Fruit fly (Drosophila melanogaster): ENCODE results near the gene ergic53.

The ergic53 gene

dm6 chr3L:8528546-8528945 is 6.2 kb upstream of the ergic53 start:
- TF ChIP-seq CG8478 (optimal IDR thresholded peaks at IDR 0.05), result no peak
- TF ChIP-seq CTCF (optimal IDR thresholded peaks at IDR 0.05), result no peak

- TF ChIP-seq CG8478 (optimal IDR thresholded peaks at IDR 0.05) (no peak), CTCF (optimal IDR thresholded peaks at IDR 0.05) (no peak)
These were observed 5.1 kb upstream of the ergic53 start for dm6 chr3L:8529701-8530100.

- no peak for TF ChIP-seq CG8478 (optimal IDR thresholded peaks at IDR 0.05)
- no peak for TF ChIP-seq CTCF (optimal IDR thresholded peaks at IDR 0.05)
These were observed 1.6 kb downstream of the ergic53 start for dm6 chr3L:8536387-8536786.

- TF ChIP-seq CTCF (optimal IDR thresholded peaks at IDR 0.05) (no peak), CG8478 (optimal IDR thresholded peaks at IDR 0.05) (no peak)
These were observed 3.6 kb downstream of the ergic53 start for dm6 chr3L:8538355-8538754.

dm6 chr3L:8540509-8540908 is 5.7 kb downstream of the ergic53 start:
- TF ChIP-seq CG8478 (optimal IDR thresholded peaks at IDR 0.05) (no peak), CTCF (optimal IDR thresholded peaks at IDR 0.05) (no peak)

- TF ChIP-seq CG8478 (optimal IDR thresholded peaks at IDR 0.05) (no peak), CTCF (optimal IDR thresholded peaks at IDR 0.05) (no peak)
These were observed 6.9 kb downstream of the ergic53 start for dm6 chr3L:8541669-8542068.

- TF ChIP-seq CTCF (optimal IDR thresholded peaks at IDR 0.05) (no peak), CG8478 (optimal IDR thresholded peaks at IDR 0.05) (no peak)
These were observed 7.4 kb downstream of the ergic53 start for dm6 chr3L:8542213-8542612.

- TF ChIP-seq CG8478 (optimal IDR thresholded peaks at IDR 0.05), result no peak
- TF ChIP-seq CTCF (optimal IDR thresholded peaks at IDR 0.05), result no peak
These were observed 9.1 kb downstream of the ergic53 start for dm6 chr3L:8543866-8544265.

dm6 chr3L:8544710-8545109 is 9.9 kb downstream of the ergic53 start, which contains the start of gene rhea:
Gene rhea, plus strand, starts transcription at chr3L:8545001.
- no peak for TF ChIP-seq CG8478 (optimal IDR thresholded peaks at IDR 0.05)
- no peak for TF ChIP-seq CTCF (optimal IDR thresholded peaks at IDR 0.05)

- TF ChIP-seq CTCF (optimal IDR thresholded peaks at IDR 0.05) (no peak), CG8478 (optimal IDR thresholded peaks at IDR 0.05) (no peak)
These were observed 10.7 kb downstream of the ergic53 start for dm6 chr3L:8545473-8545872.

- TF ChIP-seq CTCF (optimal IDR thresholded peaks at IDR 0.05) (no peak), CG8478 (optimal IDR thresholded peaks at IDR 0.05) (no peak)
These were observed 11.6 kb downstream of the ergic53 start for dm6 chr3L:8546355-8546771.

dm6 chr3L:8547104-8547523 is 12.3 kb downstream of the ergic53 start:
- TF ChIP-seq CTCF (optimal IDR thresholded peaks at IDR 0.05) (no peak), CG8478 (optimal IDR thresholded peaks at IDR 0.05) (no peak)

- no peak for TF ChIP-seq CG8478 (optimal IDR thresholded peaks at IDR 0.05)
- no peak for TF ChIP-seq CTCF (optimal IDR thresholded peaks at IDR 0.05)
These were observed 14.6 kb downstream of the ergic53 start for dm6 chr3L:8549183-8549890.

- TF ChIP-seq CG8478 (optimal IDR thresholded peaks at IDR 0.05) (no peak), CTCF (optimal IDR thresholded peaks at IDR 0.05) (no peak)
These were observed 16.1 kb downstream of the ergic53 start for dm6 chr3L:8550836-8551235.

- TF ChIP-seq CG8478 (optimal IDR thresholded peaks at IDR 0.05) (no peak), CTCF (optimal IDR thresholded peaks at IDR 0.05) (no peak)
These were observed 18.3 kb downstream of the ergic53 start for dm6 chr3L:8553125-8553524.

- TF ChIP-seq CG8478 (optimal IDR thresholded peaks at IDR 0.05) (no peak), CTCF (optimal IDR thresholded peaks at IDR 0.05) (no peak)
These were observed 19.4 kb downstream of the ergic53 start for dm6 chr3L:8554024-8554642.

All from S2 (cell line).